Fruit fly (Drosophila melanogaster) whole organism, embryonic: Measurements from ENCODE around the gene Smox.

Experiments
- CG10366 ChIP-seq: fragments of 200-800 bp; sonication (Bioruptor generic); IDR thresholded peaks from 2 replicates; pipeline ENCODE4 v1.3.6; 2022; ENCODE audit warnings: missing biosample characterization, missing genetic modification characterization
- CG18262 ChIP-seq: fragments of 200-800 bp; optimal IDR thresholded peaks from 3 replicates; lab custom pipeline; 2019; ENCODE audit warnings: missing biosample characterization, mild to moderate bottlenecking, missing genetic modification characterization, moderate library complexity
- HLH4C ChIP-seq: fragments of 200-800 bp; sonication (Bioruptor generic); IDR thresholded peaks from 3 replicates; pipeline ENCODE4 v1.3.6; 2022; ENCODE audit warnings: missing biosample characterization, missing genetic modification characterization; ENCODE audit not compliant: partially characterized antibody
- Sox102F ChIP-seq: fragments of 200-800 bp; sonication (Bioruptor generic); optimal IDR thresholded peaks from 2 replicates; lab custom pipeline; 2018; ENCODE audit warnings: missing biosample characterization, mild to moderate bottlenecking, missing genetic modification characterization, moderate library complexity
- Sry-β ChIP-seq: fragments of 200-800 bp; sonication (Bioruptor generic); optimal IDR thresholded peaks from 2 replicates; lab custom pipeline; 2018; ENCODE audit warnings: missing biosample characterization, mild to moderate bottlenecking, missing genetic modification characterization, moderate library complexity
- her ChIP-seq: fragments of 200-800 bp; sonication (Bioruptor generic); optimal IDR thresholded peaks from 2 replicates; lab custom pipeline; 2016; ENCODE audit warnings: missing biosample characterization, missing genetic modification characterization
- onecut ChIP-seq: fragments of 200-800 bp; sonication (Bioruptor generic); IDR thresholded peaks from 2 replicates; pipeline ENCODE4 v1.3.6; 2022; ENCODE audit warnings: missing biosample characterization, missing genetic modification characterization
- so ChIP-seq: fragments of 200-800 bp; sonication (Bioruptor generic); IDR thresholded peaks from 3 replicates; pipeline ENCODE4 v1.3.6; 2022; ENCODE audit warnings: missing biosample characterization, missing genetic modification characterization

- no peak for TF ChIP-seq onecut (GFP tag; lab: Robert Waterston, UW)
- TF ChIP-seq so, result no peak
- TF ChIP-seq HLH4C (GFP tag; lab: Robert Waterston, UW), result no peak
- TF ChIP-seq Sox102F (GFP tag; lab: Kevin White, UChicago), result no peak
- no peak for TF ChIP-seq CG18262 (tag; lab: Kevin White, UChicago)
- no peak for TF ChIP-seq her (GFP tag; lab: Kevin White, UChicago)
- TF ChIP-seq Sry-β (GFP tag; lab: Kevin White, UChicago), result no peak
- TF ChIP-seq CG10366 (GFP tag; lab: Robert Waterston, UW), result no peak
Observed at dm6 chrX:8179858-8180257, 37.8 kb upstream of the Smox start.
